Fruit fly (Drosophila melanogaster) whole organism, embryonic: ENCODE measurements around the gene dsd.

Source experiments
- CG10274 ChIP-seq: fragments of 200-800 bp; sonication (Bioruptor generic); optimal IDR thresholded peaks from 3 replicates; lab custom pipeline; 2017; ENCODE audit warnings: missing biosample characterization, mild to moderate bottlenecking, missing genetic modification characterization
- CG11398 ChIP-seq: fragments of 200-800 bp; sonication (Bioruptor generic); optimal IDR thresholded peaks from 2 replicates; lab custom pipeline; 2016; ENCODE audit warnings: missing biosample characterization, missing genetic modification characterization
- CG11695 ChIP-seq: fragments of 200-800 bp; sonication (Bioruptor generic); IDR thresholded peaks from 3 replicates; pipeline ENCODE4 v1.3.6; 2022; ENCODE audit warnings: missing biosample characterization, missing genetic modification characterization
- CG12155 ChIP-seq: fragments of 200-800 bp; sonication (Bioruptor generic); optimal IDR thresholded peaks from 3 replicates; lab custom pipeline; 2016; ENCODE audit warnings: missing biosample characterization, missing genetic modification characterization
- CG12942 ChIP-seq: fragments of 200-800 bp; sonication (Bioruptor generic); optimal IDR thresholded peaks from 3 replicates; lab custom pipeline; 2016; ENCODE audit warnings: missing biosample characterization, missing genetic modification characterization
- CG14050 ChIP-seq: fragments of 200-800 bp; sonication (Bioruptor generic); IDR thresholded peaks from 3 replicates; pipeline ENCODE4 v1.3.6; 2022; ENCODE audit warnings: missing biosample characterization, missing genetic modification characterization
- CG15514 ChIP-seq: fragments of 200-800 bp; sonication (Bioruptor generic); optimal IDR thresholded peaks from 3 replicates; lab custom pipeline; 2017; ENCODE audit warnings: missing biosample characterization, missing genetic modification characterization, mild to moderate bottlenecking, moderate library complexity, missing genetic modification reagents
- CG1602 ChIP-seq: fragments of 200-800 bp; sonication (Bioruptor generic); optimal IDR thresholded peaks from 3 replicates; lab custom pipeline; 2016; ENCODE audit warnings: missing biosample characterization, missing genetic modification characterization
- CG16863 ChIP-seq: fragments of 200-800 bp; sonication (Bioruptor generic); optimal IDR thresholded peaks from 3 replicates; lab custom pipeline; 2016; ENCODE audit warnings: missing biosample characterization, missing genetic modification characterization
- CG17361 ChIP-seq: fragments of 200-800 bp; sonication (Bioruptor generic); IDR thresholded peaks from 3 replicates; pipeline ENCODE4 v1.3.6; 2022; ENCODE audit warnings: missing biosample characterization, missing genetic modification characterization
- CG17912 ChIP-seq: fragments of 200-800 bp; sonication (Bioruptor generic); optimal IDR thresholded peaks from 2 replicates; lab custom pipeline; 2018; ENCODE audit warnings: missing biosample characterization, mild to moderate bottlenecking, missing genetic modification characterization
- CG30403 ChIP-seq: fragments of 200-800 bp; sonication (Bioruptor generic); optimal IDR thresholded peaks from 3 replicates; lab custom pipeline; 2016; ENCODE audit warnings: missing biosample characterization, missing genetic modification characterization
- CG3065 ChIP-seq: fragments of 200-800 bp; sonication (Bioruptor generic); optimal IDR thresholded peaks from 2 replicates; lab custom pipeline; 2016; ENCODE audit warnings: missing biosample characterization, missing genetic modification characterization
- CG42726 ChIP-seq: fragments of 200-800 bp; sonication (Bioruptor generic); IDR thresholded peaks from 2 replicates; pipeline ENCODE4 v1.3.6; 2022; ENCODE audit warnings: missing biosample characterization, missing genetic modification characterization; ENCODE audit not compliant: partially characterized antibody
- Dfd ChIP-seq, 2 experiments: fragments of >200 bp; optimal IDR thresholded peaks; 2 replicates each; lab custom pipeline; 2017; ENCODE audit warnings: missing biosample characterization in 2 of 2, missing genetic modification characterization in 2 of 2
- Doc3 ChIP-seq: fragments of 200-800 bp; sonication (Bioruptor generic); IDR thresholded peaks from 3 replicates; pipeline ENCODE4 v1.3.6; 2022; ENCODE audit warnings: missing biosample characterization, missing genetic modification characterization; ENCODE audit not compliant: partially characterized antibody
- Fer3 ChIP-seq: fragments of 200-800 bp; sonication (Bioruptor generic); optimal IDR thresholded peaks from 2 replicates; lab custom pipeline; 2018; ENCODE audit warnings: missing biosample characterization, mild to moderate bottlenecking, missing genetic modification characterization, moderate library complexity
- GATAe ChIP-seq: fragments of 200-800 bp; sonication (Bioruptor generic); conservative IDR thresholded peaks from 2 replicates; pipeline ENCODE4 v1.3.6; 2022; ENCODE audit warnings: missing biosample characterization, missing genetic modification characterization
- HLH4C ChIP-seq: fragments of 200-800 bp; sonication (Bioruptor generic); IDR thresholded peaks from 3 replicates; pipeline ENCODE4 v1.3.6; 2022; ENCODE audit warnings: missing biosample characterization, missing genetic modification characterization; ENCODE audit not compliant: partially characterized antibody
- Hr51 ChIP-seq, 2 experiments: fragments of 200-800 bp; sonication (Bioruptor generic); optimal IDR thresholded peaks; 2 replicates in 1 of 2; 3 replicates in 1 of 2; lab custom pipeline; 2016 to 2018; ENCODE audit warnings: missing biosample characterization in 2 of 2, missing genetic modification characterization in 2 of 2, mild to moderate bottlenecking in 1 of 2, moderate library complexity in 1 of 2
- Hsf ChIP-seq: fragments of 200-800 bp; sonication (Bioruptor generic); optimal IDR thresholded peaks from 3 replicates; lab custom pipeline; 2016; ENCODE audit warnings: missing biosample characterization, missing genetic modification characterization
- Kr ChIP-seq: fragments of 200-800 bp; sonication (Bioruptor generic); optimal IDR thresholded peaks from 2 replicates; lab custom pipeline; 2017; ENCODE audit warnings: missing biosample characterization, mild to moderate bottlenecking, missing genetic modification characterization
- Max ChIP-seq: fragments of 200-800 bp; sonication (Bioruptor generic); optimal IDR thresholded peaks from 2 replicates; lab custom pipeline; 2016; ENCODE audit warnings: missing biosample characterization, mild to moderate bottlenecking, missing genetic modification characterization
- NfI ChIP-seq: fragments of 200-800 bp; sonication (Bioruptor generic); optimal IDR thresholded peaks from 3 replicates; lab custom pipeline; 2018; ENCODE audit warnings: missing biosample characterization, mild to moderate bottlenecking, missing genetic modification characterization, moderate library complexity
- Oli ChIP-seq: fragments of 200-800 bp; sonication (Bioruptor generic); optimal IDR thresholded peaks from 2 replicates; lab custom pipeline; 2018; ENCODE audit warnings: missing biosample characterization, mild to moderate bottlenecking, missing genetic modification characterization, moderate library complexity
- Scr ChIP-seq: fragments of 200-800 bp; sonication (Bioruptor generic); IDR thresholded peaks from 2 replicates; pipeline ENCODE4 v1.3.6; 2022; ENCODE audit warnings: missing biosample characterization, missing genetic modification characterization; ENCODE audit not compliant: partially characterized antibody
- Spps ChIP-seq: fragments of 200-800 bp; sonication (Bioruptor generic); optimal IDR thresholded peaks from 2 replicates; lab custom pipeline; 2018; ENCODE audit warnings: missing biosample characterization, mild to moderate bottlenecking, missing genetic modification characterization
- Sry-β ChIP-seq: fragments of 200-800 bp; sonication (Bioruptor generic); optimal IDR thresholded peaks from 2 replicates; lab custom pipeline; 2018; ENCODE audit warnings: missing biosample characterization, mild to moderate bottlenecking, missing genetic modification characterization, moderate library complexity
- Tbp ChIP-seq: fragments of >200 bp; optimal IDR thresholded peaks from 2 replicates; lab custom pipeline; 2018; ENCODE audit warnings: missing biosample characterization, missing genetic modification characterization
- Usf ChIP-seq: fragments of 200-800 bp; sonication (Bioruptor generic); optimal IDR thresholded peaks from 2 replicates; lab custom pipeline; 2017; ENCODE audit warnings: missing genotype, missing biosample characterization, missing genetic modification characterization
- Vsx1 ChIP-seq: fragments of 200-800 bp; sonication (Bioruptor generic); optimal IDR thresholded peaks from 2 replicates; lab custom pipeline; 2017; ENCODE audit warnings: missing biosample characterization, mild to moderate bottlenecking, missing genetic modification characterization, missing genetic modification reagents
- btn ChIP-seq: fragments of 200-800 bp; sonication (Bioruptor generic); optimal IDR thresholded peaks from 2 replicates; lab custom pipeline; 2016; ENCODE audit warnings: missing biosample characterization, missing genetic modification characterization
- dpn ChIP-seq, 2 experiments: fragments of 200-800 bp; sonication (Bioruptor generic); optimal IDR thresholded peaks; 3 replicates each; lab custom pipeline; 2016; ENCODE audit warnings: missing biosample characterization in 2 of 2, missing genetic modification characterization in 2 of 2
- esg ChIP-seq: fragments of 200-800 bp; sonication (Bioruptor generic); conservative IDR thresholded peaks from 2 replicates; pipeline ENCODE4 v1.3.6; 2022; ENCODE audit warnings: missing biosample characterization, missing genetic modification characterization
- gsb ChIP-seq: fragments of 200-800 bp; sonication (Bioruptor generic); IDR thresholded peaks from 2 replicates; pipeline ENCODE4 v1.3.6; 2022; ENCODE audit warnings: missing biosample characterization, missing genetic modification characterization
- kni ChIP-seq: fragments of 200-800 bp; sonication (Bioruptor generic); optimal IDR thresholded peaks from 3 replicates; lab custom pipeline; 2017; ENCODE audit warnings: mild to moderate bottlenecking, missing biosample characterization, missing genetic modification reagents, missing genetic modification characterization
- lab ChIP-seq: fragments of 200-800 bp; sonication (Bioruptor generic); optimal IDR thresholded peaks from 3 replicates; lab custom pipeline; 2017; ENCODE audit warnings: missing biosample characterization, missing genetic modification characterization, mild to moderate bottlenecking, moderate library complexity, missing genetic modification reagents
- lilli ChIP-seq: fragments of 200-800 bp; sonication (Bioruptor generic); optimal IDR thresholded peaks from 3 replicates; lab custom pipeline; 2016; ENCODE audit warnings: missing biosample characterization, missing genetic modification characterization
- onecut ChIP-seq: fragments of 200-800 bp; sonication (Bioruptor generic); IDR thresholded peaks from 2 replicates; pipeline ENCODE4 v1.3.6; 2022; ENCODE audit warnings: missing biosample characterization, missing genetic modification characterization
- pfk ChIP-seq: fragments of 200-800 bp; sonication (Bioruptor generic); optimal IDR thresholded peaks from 2 replicates; lab custom pipeline; 2018; ENCODE audit warnings: missing biosample characterization, mild to moderate bottlenecking, missing genetic modification characterization, moderate library complexity
- pho ChIP-seq: fragments of 200-800 bp; sonication (Bioruptor generic); optimal IDR thresholded peaks from 2 replicates; lab custom pipeline; 2016; ENCODE audit warnings: missing biosample characterization, missing genetic modification characterization
- prd ChIP-seq, 3 experiments: fragments of >200 bp in 2 of 3; fragments of 200-800 bp in 1 of 3; sonication (Bioruptor generic) in 1 of 3; optimal IDR thresholded peaks in 2 of 3; IDR thresholded peaks in 1 of 3; 2 replicates in 2 of 3; 3 replicates in 1 of 3; pipeline versions ENCODE4 v1.3.6 to Lab custom; 2017 to 2022; ENCODE audit warnings: missing biosample characterization in 1 of 3, missing genetic modification characterization in 1 of 3
- row ChIP-seq: fragments of 200-800 bp; sonication (Bioruptor generic); IDR thresholded peaks from 3 replicates; pipeline ENCODE4 v1.3.6; 2022; ENCODE audit warnings: missing biosample characterization, missing genetic modification characterization
- sens ChIP-seq: fragments of 200-800 bp; sonication (Bioruptor generic); peaks from one replicate; lab custom pipeline; 2016; ENCODE audit warnings: missing biosample characterization, missing genetic modification characterization
- twi ChIP-seq: fragments of 200-800 bp; optimal IDR thresholded peaks from 2 replicates; lab custom pipeline; 2019; ENCODE audit warnings: missing biosample characterization, mild to moderate bottlenecking, missing genetic modification characterization, moderate library complexity
- vnd ChIP-seq: fragments of 200-800 bp; sonication (Bioruptor generic); IDR thresholded peaks from 3 replicates; pipeline ENCODE4 v1.3.6; 2022; ENCODE audit warnings: missing biosample characterization, missing genetic modification characterization; ENCODE audit not compliant: partially characterized antibody
- vvl ChIP-seq: fragments of 200-800 bp; sonication (Bioruptor generic); IDR thresholded peaks from 2 replicates; pipeline ENCODE4 v1.3.6; 2022; ENCODE audit warnings: missing biosample characterization, missing genetic modification characterization
- wdn ChIP-seq: fragments of 200-800 bp; sonication (Bioruptor generic); IDR thresholded peaks from 2 replicates; pipeline ENCODE4 v1.3.6; 2022; ENCODE audit warnings: missing biosample characterization, missing genetic modification characterization

dsd gene

dm6 chr3R:27604636-27605443 is 2.4 kb downstream of the dsd start (continued):
- TF ChIP-seq Doc3 (no peak), Hr51 (GFP tag; optimal IDR thresholded peaks at IDR 0.05; lab: Kevin White, UChicago) (peak in 1 of 2 experiments; percentile 19), Fer3 (tag; lab: Kevin White, UChicago) (no peak), Sry-β (no peak), pho (GFP tag; lab: Kevin White, UChicago) (peak; percentile 12), Scr (GFP tag; lab: Robert Waterston, UW) (no peak), CG30403 (GFP tag; lab: Kevin White, UChicago) (peak; percentile 58), CG12942 (no peak), CG17912 (no peak), CG12155 (GFP tag; lab: Kevin White, UChicago) (no peak), sens (GFP tag; lab: Kevin White, UChicago) (peak; percentile 82), prd (optimal IDR thresholded peaks at IDR 0.05; lab: Kevin White, UChicago) (no peak), prd (GFP tag; IDR thresholded peaks at IDR 0.05; lab: Robert Waterston, UW) (no peak), Hsf (GFP tag; lab: Kevin White, UChicago) (peak; percentile 47), GATAe (no peak), CG14050 (GFP tag; lab: Robert Waterston, UW) (no peak), CG10274 (GFP tag; lab: Kevin White, UChicago) (no peak), CG16863 (GFP tag; lab: Kevin White, UChicago) (no peak), vnd (GFP tag; lab: Robert Waterston, UW) (no peak), HLH4C (GFP tag; lab: Robert Waterston, UW) (no peak), CG17361 (GFP tag; lab: Robert Waterston, UW) (peak; percentile 60; the same call in 2 of the 3 replicates), CG15514 (GFP tag; lab: Kevin White, UChicago) (no peak), NfI (GFP tag; lab: Kevin White, UChicago) (no peak), Spps (tag; lab: Kevin White, UChicago) (no peak), onecut (GFP tag; lab: Robert Waterston, UW) (no peak), dpn (GFP tag; optimal IDR thresholded peaks at IDR 0.05; lab: Kevin White, UChicago) (peak in 1 of 2 experiments; percentile 25), CG3065 (GFP tag; lab: Kevin White, UChicago) (no peak), Tbp (GFP tag; lab: Kevin White, UChicago) (no peak), Vsx1 (no peak), Max (no peak), Oli (tag; lab: Kevin White, UChicago) (peak; percentile 46), CG11398 (GFP tag; lab: Kevin White, UChicago) (no peak), pfk (GFP tag; lab: Kevin White, UChicago) (no peak), Kr (GFP tag; lab: Kevin White, UChicago) (no peak), btn (GFP tag; lab: Kevin White, UChicago) (no peak), vvl (GFP tag; lab: Robert Waterston, UW) (peak; percentile 50), wdn (no peak), twi (tag; lab: Kevin White, UChicago) (no peak), lilli (peak; percentile 43), CG42726 (GFP tag; lab: Robert Waterston, UW) (no peak), esg (GFP tag; lab: Robert Waterston, UW) (no peak), CG1602 (GFP tag; lab: Kevin White, UChicago) (no peak), gsb (GFP tag; lab: Robert Waterston, UW) (no peak), CG11695 (0 out of 3 replicates have a peak, but pooled peaks have one; percentile 17), Usf (GFP tag; lab: Kevin White, UChicago) (no peak), row (peak; percentile 37; the same call in 2 of the 3 replicates), Dfd (GFP tag; optimal IDR thresholded peaks at IDR 0.05; lab: Kevin White, UChicago) (no peak), lab (GFP tag; lab: Kevin White, UChicago) (peak; percentile 31), kni (GFP tag; lab: Kevin White, UChicago) (no peak)
